Worm (Caenorhabditis elegans) whole organism, mixed stage, embryonic: ENCODE measurements around the gene srbc-24.

Source experiments
- M03D4.4 ChIP-seq: sonication (generic microtip); optimal IDR thresholded peaks from 2 replicates; lab custom pipeline; 2017; ENCODE audit warnings: mild to moderate bottlenecking, missing genetic modification characterization, missing compliant biosample characterization
- bed-3 ChIP-seq: fragments of 200-800 bp; sonication (Bioruptor generic); optimal IDR thresholded peaks from 3 replicates; lab custom pipeline; 2018; ENCODE audit warnings: mild to moderate bottlenecking, missing genetic modification characterization, moderate library complexity, missing compliant biosample characterization
- blmp-1 ChIP-seq: fragments of 150-350 bp; optimal IDR thresholded peaks from 2 replicates; lab custom pipeline; 2014; ENCODE audit warnings: missing biosample characterization, missing genetic modification characterization
- ceh-39 ChIP-seq: fragments of 150-350 bp; optimal IDR thresholded peaks from 2 replicates; lab custom pipeline; 2014; ENCODE audit warnings: missing biosample characterization, missing genetic modification characterization
- ceh-43 ChIP-seq: fragments of 200-800 bp; sonication (Bioruptor generic); optimal IDR thresholded peaks from 2 replicates; lab custom pipeline; 2018; ENCODE audit warnings: mild to moderate bottlenecking, missing genetic modification characterization, moderate library complexity, missing compliant biosample characterization
- ceh-83 ChIP-seq: fragments of 200-800 bp; sonication (Bioruptor generic); optimal IDR thresholded peaks from 2 replicates; lab custom pipeline; 2018; ENCODE audit warnings: mild to moderate bottlenecking, missing genetic modification characterization, missing compliant biosample characterization
- cnd-1 ChIP-seq: fragments of 200-800 bp; sonication (Bioruptor generic); optimal IDR thresholded peaks from 2 replicates; lab custom pipeline; 2018; ENCODE audit warnings: mild to moderate bottlenecking, missing genetic modification characterization, missing compliant biosample characterization
- elt-1 ChIP-seq: sonication (generic microtip); optimal IDR thresholded peaks from 2 replicates; lab custom pipeline; 2017; ENCODE audit warnings: missing genetic modification characterization, mild to moderate bottlenecking, missing compliant biosample characterization, antibody characterized with exemption, moderate library complexity, borderline replicate concordance; ENCODE audit not compliant: insufficient read depth
- elt-3 ChIP-seq: fragments of 150-350 bp; optimal IDR thresholded peaks from 2 replicates; lab custom pipeline; 2014; ENCODE audit warnings: missing biosample characterization, missing genetic modification characterization
- flh-1 ChIP-seq: fragments of 200-800 bp; sonication (Bioruptor generic); optimal IDR thresholded peaks from 2 replicates; lab custom pipeline; 2018; ENCODE audit warnings: mild to moderate bottlenecking, missing genetic modification characterization, moderate library complexity, missing compliant biosample characterization
- ham-2 ChIP-seq: fragments of 200-800 bp; sonication (Bioruptor generic); optimal IDR thresholded peaks from 2 replicates; lab custom pipeline; 2018; ENCODE audit warnings: mild to moderate bottlenecking, missing genetic modification characterization, missing compliant biosample characterization
- hlh-1 ChIP-seq: fragments of 150-350 bp; optimal IDR thresholded peaks from 2 replicates; lab custom pipeline; 2014; ENCODE audit warnings: missing biosample characterization, missing genetic modification reagents, missing genetic modification characterization
- lin-13 ChIP-seq: fragments of 150-350 bp; optimal IDR thresholded peaks from 2 replicates; lab custom pipeline; 2014; ENCODE audit warnings: missing biosample characterization, missing genetic modification characterization
- lin-32 ChIP-seq: fragments of 200-800 bp; sonication (Bioruptor generic); optimal IDR thresholded peaks from 2 replicates; lab custom pipeline; 2018; ENCODE audit warnings: mild to moderate bottlenecking, missing genetic modification characterization, missing compliant biosample characterization
- mab-5 ChIP-seq: fragments of 150-350 bp; optimal IDR thresholded peaks from 2 replicates; lab custom pipeline; 2014; ENCODE audit warnings: missing biosample characterization, missing genetic modification characterization
- mep-1 ChIP-seq: fragments of 150-350 bp; optimal IDR thresholded peaks from 2 replicates; lab custom pipeline; 2017; ENCODE audit warnings: missing biosample characterization, missing genetic modification reagents, missing genetic modification characterization, inconsistent platforms
- mls-2 ChIP-seq: sonication (generic microtip); optimal IDR thresholded peaks from 2 replicates; lab custom pipeline; 2016; ENCODE audit warnings: mild to moderate bottlenecking, missing genetic modification characterization, moderate library complexity, missing compliant biosample characterization
- nhr-12 ChIP-seq: fragments of 150-350 bp; optimal IDR thresholded peaks from 2 replicates; lab custom pipeline; 2014; ENCODE audit warnings: missing biosample characterization, missing genetic modification characterization
- nhr-237 ChIP-seq: fragments of 150-350 bp; optimal IDR thresholded peaks from 2 replicates; lab custom pipeline; 2014; ENCODE audit warnings: missing biosample characterization, missing genetic modification characterization
- nhr-28 ChIP-seq: fragments of 150-350 bp; optimal IDR thresholded peaks from 2 replicates; lab custom pipeline; 2014; ENCODE audit warnings: missing biosample characterization, missing genetic modification characterization
- nhr-76 ChIP-seq: sonication (generic microtip); optimal IDR thresholded peaks from 2 replicates; lab custom pipeline; 2017; ENCODE audit warnings: missing biosample characterization, missing genetic modification characterization
- snpc-4 ChIP-seq: fragments of 150-350 bp; optimal IDR thresholded peaks from 2 replicates; lab custom pipeline; 2014; ENCODE audit warnings: missing biosample characterization, missing genetic modification characterization
- sptf-1 ChIP-seq: sonication (generic microtip); optimal IDR thresholded peaks from 2 replicates; lab custom pipeline; 2017; ENCODE audit warnings: mild to moderate bottlenecking, missing genetic modification characterization, moderate library complexity, missing compliant biosample characterization
- tbx-8 ChIP-seq: fragments of 200-800 bp; sonication (Bioruptor generic); optimal IDR thresholded peaks from 2 replicates; lab custom pipeline; 2018; ENCODE audit warnings: mild to moderate bottlenecking, missing genetic modification characterization, moderate library complexity, missing compliant biosample characterization
- unc-120 ChIP-seq: sonication (generic microtip); optimal IDR thresholded peaks from 2 replicates; lab custom pipeline; 2017; ENCODE audit warnings: missing genetic modification characterization, missing compliant biosample characterization; ENCODE audit not compliant: poor library complexity, severe bottlenecking
- unc-62 ChIP-seq: fragments of 150-350 bp; optimal IDR thresholded peaks from 2 replicates; lab custom pipeline; 2014; ENCODE audit warnings: missing biosample characterization, missing genetic modification reagents, missing genetic modification characterization
- zip-8 ChIP-seq: fragments of 150-350 bp; optimal IDR thresholded peaks from 2 replicates; lab custom pipeline; 2014; ENCODE audit warnings: missing biosample characterization, missing genetic modification characterization
- ztf-11 ChIP-seq: fragments of 150-350 bp; optimal IDR thresholded peaks from 2 replicates; lab custom pipeline; 2014; ENCODE audit warnings: missing biosample characterization, missing genetic modification characterization

The srbc-24 gene

DNA sequence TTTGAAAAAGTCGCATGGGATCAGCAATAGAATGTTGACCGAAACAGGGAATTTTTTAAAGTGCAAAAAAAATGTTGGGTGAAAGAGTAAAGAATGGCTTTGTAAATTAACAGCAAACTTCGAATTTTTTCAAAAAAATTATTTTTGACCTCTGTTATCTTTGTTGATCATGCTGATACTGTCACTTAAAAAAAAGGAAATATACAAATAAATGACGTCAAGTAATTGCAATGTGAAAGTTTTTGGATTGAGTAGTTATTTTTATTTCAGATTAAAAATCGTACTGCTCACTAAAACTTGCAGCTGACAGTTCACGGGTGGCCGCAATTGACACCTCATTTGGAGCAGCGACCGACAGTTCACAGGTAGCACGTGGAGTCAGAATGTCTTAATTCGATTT is 682 bp upstream of the srbc-24 start, which contains the start of gene C45H4.13:
C45H4.13 (minus strand) TSS at position 101 of the 400 bp plus-strand sequence.
- TF ChIP-seq hlh-1 (tag; lab: Kevin White, UChicago) (no peak), blmp-1 (no peak), ham-2 (no peak), unc-62 (GFP tag; lab: Kevin White, UChicago) (no peak), tbx-8 (GFP tag; lab: Kevin White, UChicago) (no peak), nhr-28 (no peak), ztf-11 (tag; lab: Kevin White, UChicago) (no peak), M03D4.4 (tag; lab: Kevin White, UChicago) (no peak), ceh-39 (tag; lab: Kevin White, UChicago) (no peak), cnd-1 (no peak), bed-3 (GFP tag; lab: Kevin White, UChicago) (no peak), elt-3 (no peak), unc-120 (no peak), nhr-237 (no peak), mep-1 (tag; lab: Kevin White, UChicago) (no peak), sptf-1 (tag; lab: Kevin White, UChicago) (no peak), ceh-83 (no peak), elt-1 (tag; lab: Kevin White, UChicago) (no peak), flh-1 (no peak)

DNA sequence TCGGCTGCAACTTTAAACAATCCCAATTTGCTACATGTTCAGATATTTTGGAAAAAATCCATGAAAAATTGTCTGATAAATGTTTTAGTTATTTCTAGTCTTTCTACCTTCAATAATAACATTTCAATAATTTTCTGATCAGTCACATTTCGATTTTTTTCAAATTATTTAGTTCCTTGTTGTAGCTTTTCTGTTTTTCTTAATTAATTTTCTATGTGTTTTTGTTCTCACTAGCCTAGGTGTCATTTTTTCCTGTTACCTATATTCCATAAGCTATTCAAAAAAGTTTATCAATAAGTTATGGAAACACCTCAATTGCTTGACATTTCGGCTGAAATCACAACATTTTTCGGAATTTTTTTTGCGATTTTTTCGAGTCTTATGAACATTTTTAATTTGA is 1.7 kb downstream of the srbc-24 start, which contains the start of gene srbc-23:
srbc-23 (plus strand) TSS at position 301 of the 400 bp plus-strand sequence.
- TF ChIP-seq ceh-39 (tag; lab: Kevin White, UChicago) (no peak), nhr-76 (tag; lab: Kevin White, UChicago) (no peak), blmp-1 (no peak), lin-32 (no peak), lin-13 (tag; lab: Kevin White, UChicago) (no peak), cnd-1 (no peak), mab-5 (tag; lab: Kevin White, UChicago) (no peak), flh-1 (no peak), mep-1 (tag; lab: Kevin White, UChicago) (no peak), sptf-1 (tag; lab: Kevin White, UChicago) (no peak), mls-2 (tag; lab: Kevin White, UChicago) (no peak)

DNA sequence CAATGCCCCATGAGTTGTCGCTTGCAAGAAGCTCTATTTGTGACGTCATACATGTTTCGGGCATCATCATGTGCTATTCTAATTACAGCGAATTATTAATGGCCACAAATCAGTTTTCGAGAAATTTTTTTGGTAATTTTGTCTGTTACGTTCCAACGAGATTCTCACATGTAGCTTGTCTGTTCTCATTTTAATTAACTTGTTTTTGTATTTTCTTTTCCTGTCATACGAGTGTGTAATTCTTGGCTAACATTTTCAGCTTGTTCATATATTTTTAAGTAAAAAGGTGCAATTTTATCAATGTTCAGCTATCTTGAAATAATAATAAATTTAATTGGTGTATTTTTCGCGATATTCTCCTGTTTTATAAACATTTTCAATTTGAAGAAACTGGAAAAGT is 3.7 kb downstream of the srbc-24 start, which contains the start of gene srbc-21:
srbc-21 (plus strand) TSS at position 301 of the 400 bp plus-strand sequence.
- peak; percentile 5 for TF ChIP-seq zip-8 (tag; lab: Kevin White, UChicago)
- no peak for TF ChIP-seq unc-62 (GFP tag; lab: Kevin White, UChicago)

DNA sequence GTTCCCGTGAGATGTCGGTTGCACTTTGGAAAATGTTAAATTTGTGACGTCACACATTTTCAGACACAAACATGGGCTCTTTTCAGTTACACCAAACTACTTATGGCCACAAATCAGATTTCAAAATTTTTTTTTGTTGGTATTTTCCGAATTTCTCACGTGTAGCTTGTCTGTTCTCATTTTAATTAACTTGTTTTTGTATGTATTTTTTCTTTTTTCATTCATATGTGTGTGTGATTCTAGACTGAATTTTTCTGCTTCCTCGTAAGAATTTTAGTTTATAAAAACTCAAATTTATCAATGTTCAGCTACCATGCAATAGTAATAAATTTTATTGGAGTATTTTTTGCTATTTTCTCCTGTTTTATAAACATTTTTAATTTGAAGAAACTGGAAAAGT is 5.3 kb downstream of the srbc-24 start, which contains the start of gene srbc-22:
srbc-22 (plus strand) TSS at position 301 of the 400 bp plus-strand sequence.
- TF ChIP-seq lin-32 (no peak), zip-8 (tag; lab: Kevin White, UChicago) (peak; percentile 23)

DNA sequence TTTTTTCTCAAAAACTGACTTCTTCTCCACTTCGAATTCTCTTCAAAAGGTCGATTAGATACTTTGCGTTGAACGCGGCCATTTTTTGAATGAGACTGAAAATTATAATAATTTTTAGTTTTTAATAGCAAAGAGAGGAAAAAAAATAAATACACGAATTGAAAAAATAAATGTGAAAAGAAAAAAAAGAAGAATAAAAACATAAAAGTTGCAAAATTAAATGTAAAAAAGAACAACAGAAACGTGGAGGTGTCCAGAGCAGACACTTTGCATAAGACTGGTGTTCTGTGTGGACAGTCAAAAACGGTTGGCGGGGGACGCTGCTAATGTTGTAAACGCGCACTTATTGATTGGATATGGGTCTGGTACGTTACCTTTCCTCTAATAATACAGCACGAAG is 7.8 kb downstream of the srbc-24 start, which contains the start of gene C45H4.14:
C45H4.14 (minus strand) TSS at position 101 of the 400 bp plus-strand sequence.
- TF ChIP-seq hlh-1 (tag; lab: Kevin White, UChicago) (no peak), zip-8 (tag; lab: Kevin White, UChicago) (no peak)

DNA sequence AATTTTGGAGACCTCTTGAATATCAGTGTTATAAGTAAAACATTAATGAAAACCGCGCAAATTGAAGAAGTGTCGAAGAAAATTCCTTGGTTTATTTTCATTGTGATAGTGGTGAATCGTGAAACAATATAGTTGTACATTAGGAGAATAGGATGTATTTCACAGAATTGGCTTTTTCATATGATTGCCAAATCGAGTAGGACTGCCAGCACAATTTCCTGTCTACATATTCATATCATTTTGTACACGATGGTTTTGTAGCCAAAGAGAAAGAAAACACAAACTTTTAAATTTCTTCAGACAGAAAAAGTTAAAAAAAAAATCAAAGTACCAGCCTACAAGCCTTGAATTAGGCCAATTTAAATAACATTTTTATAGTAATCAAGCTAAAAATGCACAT is 12.2 kb downstream of the srbc-24 start, which contains the start of gene str-255:
str-255 (minus strand) TSS at position 101 of the 400 bp plus-strand sequence.
- no peak for TF ChIP-seq M03D4.4 (tag; lab: Kevin White, UChicago)
- TF ChIP-seq elt-3 = no peak
- no peak for TF ChIP-seq ceh-43 (GFP tag; lab: Kevin White, UChicago)
- TF ChIP-seq blmp-1 = no peak
- TF ChIP-seq nhr-237 = no peak
- no peak for TF ChIP-seq nhr-28
- no peak for TF ChIP-seq mep-1 (tag; lab: Kevin White, UChicago)
- TF ChIP-seq unc-120 = no peak
- TF ChIP-seq lin-13 (tag; lab: Kevin White, UChicago) = no peak
- TF ChIP-seq ceh-83 = no peak
- TF ChIP-seq snpc-4 (tag; lab: Kevin White, UChicago) = no peak
- no peak for TF ChIP-seq nhr-12 (tag; lab: Kevin White, UChicago)
